Worm (Caenorhabditis elegans) whole organism, L4 larva: Measurements from ENCODE around the gene ugt-11.

Experiments
- F37D6.2 ChIP-seq: sonication (generic microtip); optimal IDR thresholded peaks from 2 replicates; lab custom pipeline; 2016; ENCODE audit warnings: mild to moderate bottlenecking, missing genetic modification characterization, missing compliant biosample characterization
- aly-2 ChIP-seq: sonication (generic microtip); optimal IDR thresholded peaks from 2 replicates; lab custom pipeline; 2018; ENCODE audit warnings: missing biosample characterization, missing genetic modification characterization
- ceh-82 ChIP-seq: sonication (generic microtip); optimal IDR thresholded peaks from 2 replicates; lab custom pipeline; 2017; ENCODE audit warnings: missing biosample characterization, missing genetic modification characterization
- daf-8 ChIP-seq: fragments of 200-800 bp; sonication (Bioruptor generic); IDR thresholded peaks from 2 replicates; pipeline ENCODE4 v1.3.6; 2022; ENCODE audit warnings: missing genetic modification characterization, missing compliant biosample characterization
- saeg-2 ChIP-seq: fragments of 200-800 bp; sonication (Bioruptor generic); IDR thresholded peaks from 2 replicates; pipeline ENCODE4 v1.3.6; 2022; ENCODE audit warnings: missing genetic modification reagents, missing genetic modification characterization, missing compliant biosample characterization

ce11 chrV:4903696-4904095, 8.8 kb upstream of the ugt-11 start, which contains the start of gene ugt-8:
- TF ChIP-seq aly-2 (tag; lab: Kevin White, UChicago) = no peak
- no peak for TF ChIP-seq saeg-2 (GFP tag; lab: Robert Waterston, UW)
- TF ChIP-seq F37D6.2 = no peak
- no peak for TF ChIP-seq ceh-82
- TF ChIP-seq daf-8 (GFP tag; lab: Robert Waterston, UW) = no peak
